Fruit fly (Drosophila melanogaster) whole organism, pupa: ENCODE measurements around the gene CG11030.

ENCODE experiments used
- CG17806 ChIP-seq: fragments of 200-800 bp; sonication (Bioruptor generic); optimal IDR thresholded peaks from 2 replicates; lab custom pipeline; 2018; ENCODE audit warnings: missing biosample characterization, mild to moderate bottlenecking, missing genetic modification characterization, moderate library complexity
- fd96Ca ChIP-seq: fragments of 200-800 bp; sonication (Bioruptor generic); IDR thresholded peaks from 3 replicates; pipeline ENCODE4 v1.3.6; 2022; ENCODE audit warnings: missing biosample characterization, missing genetic modification characterization

dm6 chr2L:5716580-5716979, 7.9 kb upstream of the CG11030 start, which contains the start of the genes CG14007 and CG34011:
- TF ChIP-seq CG17806 (tag; lab: Kevin White, UChicago) (no peak), fd96Ca (GFP tag; lab: Robert Waterston, UW) (no peak)
